Worm (Caenorhabditis elegans): ENCODE measurements around the gene T10D4.1.
"Not testable (repeated sequence)": the region's sequence is repeated elsewhere in the genome, so short reads cannot be mapped to it uniquely, and the experiment has no call there.

- not testable (repeated sequence) for TF ChIP-seq tra-1 (GFP tag; IDR thresholded peaks at IDR 0.05); saeg-2 (GFP tag; IDR thresholded peaks at IDR 0.05); egl-27 (tag; optimal IDR thresholded peaks at IDR 0.05); zag-1 (tag; optimal IDR thresholded peaks at IDR 0.05); mdt-29 (GFP tag; IDR thresholded peaks at IDR 0.05); skn-1 (tag; optimal IDR thresholded peaks at IDR 0.05)
Measured at ce11 chrII:3183300-3183840, 33.4 kb downstream of the T10D4.1 start, which contains the start of the genes Y27F2A.6 and Y27F2A.8.
